Fruit fly (Drosophila melanogaster) whole organism, adult: ENCODE measurements around the gene SP.

ENCODE experiments used
- CG11617 ChIP-seq: fragments of 200-800 bp; sonication (Bioruptor generic); optimal IDR thresholded peaks from 2 replicates; lab custom pipeline; 2017; ENCODE audit warnings: mild to moderate bottlenecking, missing biosample characterization, missing genetic modification reagents, missing genetic modification characterization
- CG14711 ChIP-seq: fragments of 200-800 bp; sonication (Bioruptor generic); optimal IDR thresholded peaks from 2 replicates; lab custom pipeline; 2018; ENCODE audit warnings: missing biosample characterization, mild to moderate bottlenecking, missing genetic modification characterization, moderate library complexity
- Clk ChIP-seq: fragments of 200-800 bp; sonication (Bioruptor generic); optimal IDR thresholded peaks from 2 replicates; lab custom pipeline; 2017; ENCODE audit warnings: missing biosample characterization, missing genetic modification characterization
- cnc ChIP-seq, 2 experiments: fragments of >200 bp; optimal IDR thresholded peaks; 2 replicates each; lab custom pipeline; 2017
- pad ChIP-seq: fragments of 200-800 bp; sonication (Bioruptor generic); optimal IDR thresholded peaks from 3 replicates; lab custom pipeline; 2017; ENCODE audit warnings: missing biosample characterization, missing genetic modification characterization, mild to moderate bottlenecking, moderate library complexity, missing genetic modification reagents
- tj ChIP-seq: fragments of 200-800 bp; sonication (Bioruptor generic); optimal IDR thresholded peaks from 3 replicates; lab custom pipeline; 2017; ENCODE audit warnings: missing biosample characterization, mild to moderate bottlenecking, missing genetic modification characterization, moderate library complexity

DNA sequence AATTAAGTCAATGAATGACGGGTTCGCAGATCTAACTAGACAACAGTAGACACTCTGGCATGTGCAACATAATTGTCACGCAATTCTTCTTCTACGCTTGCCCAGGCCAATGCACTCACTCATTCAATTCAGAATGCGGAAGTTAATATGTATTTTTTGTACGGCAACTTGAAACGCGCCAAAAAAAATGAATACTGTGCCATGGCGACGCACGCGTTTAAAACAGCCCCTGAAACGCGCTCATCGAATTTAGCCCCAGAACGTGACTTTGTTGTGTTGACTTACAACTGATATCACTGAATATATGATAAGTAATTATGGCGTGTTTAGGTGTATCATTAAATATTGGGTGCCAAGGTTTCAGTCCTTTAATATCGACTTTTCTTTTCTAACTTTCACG is 35.4 kb upstream of the SP start:
- TF ChIP-seq pad (GFP tag; lab: Kevin White, UChicago) (no peak), CG11617 (no peak), tj (GFP tag; lab: Kevin White, UChicago) (no peak), cnc (optimal IDR thresholded peaks at IDR 0.05; lab: Kevin White, UChicago) (no peak), Clk (GFP tag; lab: Kevin White, UChicago) (no peak), CG14711 (tag; lab: Kevin White, UChicago) (no peak)
